Worm (Caenorhabditis elegans) whole organism, L4/young adult: ENCODE data around the gene slr-2.

Experiments
- W03F9.2 ChIP-seq: fragments of 150-350 bp; optimal IDR thresholded peaks from 2 replicates; lab custom pipeline; 2014; ENCODE audit warnings: missing biosample characterization, missing genetic modification characterization
- him-1 ChIP-seq: sonication (generic microtip); optimal IDR thresholded peaks from 2 replicates; lab custom pipeline; 2016; ENCODE audit warnings: missing genotype, missing genetic modification reagents, missing genetic modification characterization, missing compliant biosample characterization

ce11 chrV:18143445-18143844, 56.5 kb downstream of the slr-2 start, which contains the start of gene Y37H2A.14:
- TF ChIP-seq W03F9.2 (tag; lab: Kevin White, UChicago) (no peak), him-1 (tag; lab: Kevin White, UChicago) (no peak)
